Worm (Caenorhabditis elegans) whole organism, L4/young adult: ENCODE measurements around the gene hda-5.

Experiments used
- W03F9.2 ChIP-seq: fragments of 150-350 bp; optimal IDR thresholded peaks from 2 replicates; lab custom pipeline; 2014; ENCODE audit warnings: missing biosample characterization, missing genetic modification characterization
- dao-5 ChIP-seq: sonication (generic microtip); optimal IDR thresholded peaks from 2 replicates; lab custom pipeline; 2016; ENCODE audit warnings: missing genotype, missing genetic modification characterization, moderate library complexity, missing compliant biosample characterization

- TF ChIP-seq dao-5 (no peak), W03F9.2 (tag; lab: Kevin White, UChicago) (no peak)
These were observed 8.4 kb upstream of the hda-5 start, which contains the start of gene F43G6.4 for ce11 chrII:11790458-11790857.
